Fruit fly (Drosophila melanogaster) whole organism, embryonic: ENCODE measurements around the gene ND-SGDH.

Experiments
- Adf1 ChIP-seq: fragments of 200-800 bp; sonication (Bioruptor generic); IDR thresholded peaks from 2 replicates; pipeline ENCODE4 v1.3.6; 2022; ENCODE audit warnings: missing biosample characterization, missing genetic modification characterization
- Atf3 ChIP-seq: fragments of 200-800 bp; sonication (Bioruptor generic); optimal IDR thresholded peaks from 3 replicates; lab custom pipeline; 2016; ENCODE audit warnings: missing biosample characterization, missing genetic modification characterization
- C15 ChIP-seq: fragments of 200-800 bp; sonication (Bioruptor generic); IDR thresholded peaks from 3 replicates; pipeline ENCODE4 v1.3.6; 2022; ENCODE audit warnings: missing biosample characterization, missing genetic modification characterization
- CG10274 ChIP-seq: fragments of 200-800 bp; sonication (Bioruptor generic); optimal IDR thresholded peaks from 3 replicates; lab custom pipeline; 2017; ENCODE audit warnings: missing biosample characterization, mild to moderate bottlenecking, missing genetic modification characterization
- CG11456 ChIP-seq: fragments of 200-800 bp; sonication (Bioruptor generic); IDR thresholded peaks from 3 replicates; pipeline ENCODE4 v1.3.6; 2022; ENCODE audit warnings: missing biosample characterization, missing genetic modification characterization
- CG11504 ChIP-seq: fragments of 200-800 bp; sonication (Bioruptor generic); optimal IDR thresholded peaks from 3 replicates; lab custom pipeline; 2019; ENCODE audit warnings: missing biosample characterization, mild to moderate bottlenecking, missing genetic modification characterization, moderate library complexity
- CG11695 ChIP-seq: fragments of 200-800 bp; sonication (Bioruptor generic); IDR thresholded peaks from 3 replicates; pipeline ENCODE4 v1.3.6; 2022; ENCODE audit warnings: missing biosample characterization, missing genetic modification characterization
- CG11723 ChIP-seq: fragments of 200-800 bp; sonication (Bioruptor generic); optimal IDR thresholded peaks from 2 replicates; lab custom pipeline; 2017; ENCODE audit warnings: missing biosample characterization, mild to moderate bottlenecking, missing genetic modification characterization
- CG12299 ChIP-seq: fragments of 200-800 bp; sonication (Bioruptor generic); optimal IDR thresholded peaks from 2 replicates; lab custom pipeline; 2018; ENCODE audit warnings: missing biosample characterization, mild to moderate bottlenecking, missing genetic modification characterization
- CG12391 ChIP-seq: fragments of 200-800 bp; sonication (Bioruptor generic); optimal IDR thresholded peaks from 3 replicates; lab custom pipeline; 2018; ENCODE audit warnings: missing biosample characterization, mild to moderate bottlenecking, missing genetic modification characterization, moderate library complexity
- CG13894 ChIP-seq: fragments of 200-800 bp; sonication (Bioruptor generic); optimal IDR thresholded peaks from 3 replicates; lab custom pipeline; 2018; ENCODE audit warnings: missing biosample characterization, mild to moderate bottlenecking, missing genetic modification characterization, moderate library complexity
- CG1792 ChIP-seq: fragments of 200-800 bp; sonication (Bioruptor generic); optimal IDR thresholded peaks from 2 replicates; lab custom pipeline; 2016; ENCODE audit warnings: missing biosample characterization, missing genetic modification characterization
- CG18476 ChIP-seq: fragments of 200-800 bp; sonication (Bioruptor generic); optimal IDR thresholded peaks from 2 replicates; lab custom pipeline; 2016; ENCODE audit warnings: missing biosample characterization, mild to moderate bottlenecking, missing genetic modification characterization
- CG18619 ChIP-seq: fragments of 200-800 bp; sonication (Bioruptor generic); optimal IDR thresholded peaks from 3 replicates; lab custom pipeline; 2017; ENCODE audit warnings: missing biosample characterization, mild to moderate bottlenecking, missing genetic modification characterization
- CG31441 ChIP-seq: fragments of 200-800 bp; sonication (Bioruptor generic); IDR thresholded peaks from 2 replicates; pipeline ENCODE4 v1.3.6; 2022; ENCODE audit warnings: missing biosample characterization, missing genetic modification characterization
- CG32532 ChIP-seq: fragments of 200-800 bp; sonication (Bioruptor generic); IDR thresholded peaks from 2 replicates; pipeline ENCODE4 v1.3.6; 2022; ENCODE audit warnings: missing biosample characterization, missing genetic modification characterization
- CG33557 ChIP-seq: fragments of 200-800 bp; sonication (Bioruptor generic); optimal IDR thresholded peaks from 2 replicates; lab custom pipeline; 2019; ENCODE audit warnings: missing biosample characterization, mild to moderate bottlenecking, missing genetic modification characterization, moderate library complexity
- CG4282 ChIP-seq: fragments of 200-800 bp; sonication (Bioruptor generic); optimal IDR thresholded peaks from 2 replicates; lab custom pipeline; 2016; ENCODE audit warnings: missing biosample characterization, missing genetic modification characterization
- CG4424 ChIP-seq: fragments of 200-800 bp; sonication (Bioruptor generic); optimal IDR thresholded peaks from 3 replicates; lab custom pipeline; 2016; ENCODE audit warnings: missing biosample characterization, missing genetic modification characterization
- CG6175 ChIP-seq: fragments of 200-800 bp; sonication (Bioruptor generic); IDR thresholded peaks from 3 replicates; pipeline ENCODE4 v1.3.6; 2022; ENCODE audit warnings: missing biosample characterization, missing genetic modification characterization
- CG6813 ChIP-seq: fragments of 200-800 bp; sonication (Bioruptor generic); optimal IDR thresholded peaks from 2 replicates; lab custom pipeline; 2017; ENCODE audit warnings: missing biosample characterization, missing genetic modification characterization, mild to moderate bottlenecking, moderate library complexity, missing genetic modification reagents
- CG7271 ChIP-seq: fragments of 200-800 bp; sonication (Bioruptor generic); optimal IDR thresholded peaks from 2 replicates; lab custom pipeline; 2018; ENCODE audit warnings: missing biosample characterization, mild to moderate bottlenecking, missing genetic modification characterization, moderate library complexity
- CG8359 ChIP-seq: fragments of 200-800 bp; sonication (Bioruptor generic); optimal IDR thresholded peaks from 2 replicates; lab custom pipeline; 2017; ENCODE audit warnings: missing biosample characterization, mild to moderate bottlenecking, missing genetic modification characterization, borderline replicate concordance
- CG8388 ChIP-seq: fragments of 200-800 bp; sonication (Bioruptor generic); optimal IDR thresholded peaks from 2 replicates; lab custom pipeline; 2019; ENCODE audit warnings: missing biosample characterization, mild to moderate bottlenecking, missing genetic modification characterization, moderate library complexity
- CG9817 ChIP-seq: fragments of 200-800 bp; sonication (Bioruptor generic); optimal IDR thresholded peaks from 2 replicates; lab custom pipeline; 2018; ENCODE audit warnings: missing biosample characterization, mild to moderate bottlenecking, missing genetic modification characterization, moderate library complexity
- CkIIα-i1 ChIP-seq: fragments of 200-800 bp; sonication (Bioruptor generic); IDR thresholded peaks from 2 replicates; pipeline ENCODE4 v1.3.6; 2022; ENCODE audit warnings: missing biosample characterization, missing genetic modification characterization
- Deaf1 ChIP-seq: fragments of 200-800 bp; optimal IDR thresholded peaks from 3 replicates; lab custom pipeline; 2019; ENCODE audit warnings: missing biosample characterization, mild to moderate bottlenecking, missing genetic modification characterization, moderate library complexity
- E2f1 ChIP-seq: fragments of 200-800 bp; sonication (Bioruptor generic); IDR thresholded peaks from 2 replicates; pipeline ENCODE4 v1.3.6; 2022; ENCODE audit warnings: missing biosample characterization, missing genetic modification characterization
- Eip74EF ChIP-seq, 2 experiments: fragments of 200-800 bp in 1 of 2; fragments of >200 bp in 1 of 2; sonication (Bioruptor generic) in 1 of 2; optimal IDR thresholded peaks; 2 replicates each; lab custom pipeline; 2017 to 2019; ENCODE audit warnings: missing biosample characterization in 2 of 2, missing genetic modification characterization in 2 of 2, mild to moderate bottlenecking in 1 of 2, moderate library complexity in 1 of 2
- Hr78 ChIP-seq, 2 experiments: fragments of 200-800 bp in 1 of 2; fragments of >200 bp in 1 of 2; sonication (Bioruptor generic) in 1 of 2; optimal IDR thresholded peaks; 2 replicates each; lab custom pipeline; 2017 to 2019; ENCODE audit warnings: missing biosample characterization in 2 of 2, missing genetic modification characterization in 2 of 2, mild to moderate bottlenecking in 1 of 2, moderate library complexity in 1 of 2
- Meics ChIP-seq: fragments of 200-800 bp; sonication (Bioruptor generic); optimal IDR thresholded peaks from 2 replicates; lab custom pipeline; 2017; ENCODE audit warnings: missing biosample characterization, mild to moderate bottlenecking, missing genetic modification characterization
- NfI ChIP-seq: fragments of 200-800 bp; sonication (Bioruptor generic); optimal IDR thresholded peaks from 3 replicates; lab custom pipeline; 2018; ENCODE audit warnings: missing biosample characterization, mild to moderate bottlenecking, missing genetic modification characterization, moderate library complexity
- Pdp1 ChIP-seq, 2 experiments: fragments of 200-800 bp; sonication (Bioruptor generic); optimal IDR thresholded peaks; 3 replicates each; lab custom pipeline; 2016; ENCODE audit warnings: missing biosample characterization in 2 of 2, missing genetic modification characterization in 2 of 2, mild to moderate bottlenecking in 1 of 2, moderate library complexity in 1 of 2
- ase ChIP-seq: fragments of 200-800 bp; sonication (Bioruptor generic); IDR thresholded peaks from 3 replicates; pipeline ENCODE4 v1.3.6; 2022; ENCODE audit warnings: missing biosample characterization, missing genetic modification characterization
- cas ChIP-seq: fragments of 200-800 bp; sonication (Bioruptor generic); IDR thresholded peaks from 2 replicates; pipeline ENCODE4 v1.3.6; 2022; ENCODE audit warnings: missing biosample characterization, missing genetic modification characterization
- esg ChIP-seq: fragments of 200-800 bp; sonication (Bioruptor generic); conservative IDR thresholded peaks from 2 replicates; pipeline ENCODE4 v1.3.6; 2022; ENCODE audit warnings: missing biosample characterization, missing genetic modification characterization
- eve ChIP-seq, 2 experiments: fragments of >200 bp; optimal IDR thresholded peaks; 2 replicates each; lab custom pipeline; 2017; ENCODE audit warnings: missing biosample characterization in 2 of 2, missing genetic modification characterization in 2 of 2
- exex ChIP-seq: fragments of 200-800 bp; sonication (Bioruptor generic); optimal IDR thresholded peaks from 4 replicates; lab custom pipeline; 2018; ENCODE audit warnings: missing biosample characterization, mild to moderate bottlenecking, missing genetic modification characterization, moderate library complexity
- insv ChIP-seq, 2 experiments: fragments of 200-800 bp; sonication (Bioruptor generic); optimal IDR thresholded peaks; 3 replicates each; lab custom pipeline; 2016 to 2018; ENCODE audit warnings: missing biosample characterization in 2 of 2, missing genetic modification characterization in 2 of 2
- jigr1 ChIP-seq: fragments of 200-800 bp; sonication (Bioruptor generic); IDR thresholded peaks from 3 replicates; pipeline ENCODE4 v1.3.6; 2022; ENCODE audit warnings: missing biosample characterization, missing genetic modification characterization
- jumu ChIP-seq: fragments of 200-800 bp; sonication (Bioruptor generic); optimal IDR thresholded peaks from 3 replicates; lab custom pipeline; 2016; ENCODE audit warnings: missing biosample characterization, missing genetic modification characterization
- lov ChIP-seq, 2 experiments: fragments of 200-800 bp in 1 of 2; fragments of >200 bp in 1 of 2; sonication (Bioruptor generic) in 1 of 2; IDR thresholded peaks in 1 of 2; optimal IDR thresholded peaks in 1 of 2; 2 replicates in 1 of 2; 3 replicates in 1 of 2; pipeline versions ENCODE4 v1.3.6 to Lab custom; 2017 to 2022; ENCODE audit warnings: missing biosample characterization in 1 of 2, missing genetic modification characterization in 1 of 2
- luna ChIP-seq: fragments of 200-800 bp; sonication (Bioruptor generic); optimal IDR thresholded peaks from 2 replicates; lab custom pipeline; 2016; ENCODE audit warnings: missing biosample characterization, missing genetic modification characterization
- mam ChIP-seq: fragments of 200-800 bp; sonication (Bioruptor generic); optimal IDR thresholded peaks from 3 replicates; lab custom pipeline; 2016; ENCODE audit warnings: missing biosample characterization, missing genetic modification characterization
- pita ChIP-seq: fragments of 200-800 bp; sonication (Bioruptor generic); optimal IDR thresholded peaks from 2 replicates; lab custom pipeline; 2017; ENCODE audit warnings: missing biosample characterization, mild to moderate bottlenecking, missing genetic modification characterization
- sisA ChIP-seq: fragments of 200-800 bp; sonication (Bioruptor generic); IDR thresholded peaks from 2 replicates; pipeline ENCODE4 v1.3.6; 2022; ENCODE audit warnings: missing biosample characterization, missing genetic modification characterization
- sug ChIP-seq: fragments of 200-800 bp; optimal IDR thresholded peaks from 2 replicates; lab custom pipeline; 2019; ENCODE audit warnings: missing biosample characterization, mild to moderate bottlenecking, missing genetic modification characterization, moderate library complexity
- tin ChIP-seq: fragments of 200-800 bp; sonication (Bioruptor generic); optimal IDR thresholded peaks from 3 replicates; lab custom pipeline; 2016; ENCODE audit warnings: missing biosample characterization, missing genetic modification characterization
- toy ChIP-seq: fragments of 200-800 bp; sonication (Bioruptor generic); IDR thresholded peaks from 2 replicates; pipeline ENCODE4 v1.3.6; 2022; ENCODE audit warnings: missing biosample characterization, missing genetic modification characterization
- zfh2 ChIP-seq: fragments of 200-800 bp; sonication (Bioruptor generic); optimal IDR thresholded peaks from 2 replicates; lab custom pipeline; 2016; ENCODE audit warnings: missing biosample characterization, missing genetic modification characterization

The ND-SGDH gene

DNA sequence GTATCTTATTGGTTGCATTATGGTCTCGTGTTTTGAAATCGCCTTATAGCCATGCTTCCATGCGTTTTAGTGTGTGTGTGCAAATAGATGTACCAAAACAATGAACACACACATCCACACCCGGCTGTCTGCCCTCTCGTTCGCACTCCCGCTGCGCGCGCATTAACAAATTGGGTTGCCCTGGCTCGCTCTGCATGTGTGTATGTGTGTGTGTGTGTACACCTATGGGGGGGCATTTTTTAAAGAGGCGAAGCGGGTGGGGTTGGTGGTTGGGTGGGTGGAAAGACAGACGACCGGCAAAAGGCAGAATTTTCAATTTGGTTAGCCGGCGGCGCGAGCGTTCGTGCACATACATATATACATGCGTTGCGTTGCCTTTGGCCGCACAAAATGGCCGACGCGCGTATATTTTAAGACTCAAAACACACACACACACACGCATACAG is 14.2 kb downstream of the ND-SGDH start (continued):
- TF ChIP-seq tin (GFP tag; lab: Kevin White, UChicago) (no peak), NfI (no peak), CG6813 (no peak), Deaf1 (tag; lab: Kevin White, UChicago) (peak; percentile 70), jigr1 (GFP tag; lab: Robert Waterston, UW) (no peak), CG32532 (GFP tag; lab: Robert Waterston, UW) (no peak; the same call in 1 of the 2 replicates), CG33557 (GFP tag; lab: Kevin White, UChicago) (peak; percentile 36), luna (no peak), ase (GFP tag; lab: Robert Waterston, UW) (no peak), Hr78 (GFP tag; optimal IDR thresholded peaks at IDR 0.05; lab: Kevin White, UChicago) (no peak), CkIIα-i1 (GFP tag; lab: Robert Waterston, UW) (no peak), lov (optimal IDR thresholded peaks at IDR 0.05; lab: Kevin White, UChicago) (no peak), lov (GFP tag; IDR thresholded peaks at IDR 0.05; lab: Robert Waterston, UW) (peak; percentile 77; the same call in 1 of the 3 replicates), CG6175 (GFP tag; lab: Robert Waterston, UW) (0 out of 3 replicates have a peak, but pooled peaks have one; percentile 43), CG12391 (tag; lab: Kevin White, UChicago) (peak; percentile 14), Meics (GFP tag; lab: Kevin White, UChicago) (no peak), CG11456 (no peak), jumu (GFP tag; lab: Kevin White, UChicago) (no peak), toy (GFP tag; lab: Robert Waterston, UW) (no peak), CG31441 (GFP tag; lab: Robert Waterston, UW) (no peak), insv (GFP tag; optimal IDR thresholded peaks at IDR 0.05; lab: Kevin White, UChicago) (peak in 1 of 2 experiments; percentile 1), CG11504 (peak; percentile 16), cas (GFP tag; lab: Robert Waterston, UW) (no peak), E2f1 (peak; percentile 53; the same call in 1 of the 2 replicates), CG9817 (peak; percentile 23), C15 (GFP tag; lab: Robert Waterston, UW) (no peak), eve (GFP tag; optimal IDR thresholded peaks at IDR 0.05; lab: Kevin White, UChicago) (no peak), sug (tag; lab: Kevin White, UChicago) (peak; percentile 100), CG13894 (tag; lab: Kevin White, UChicago) (no peak), CG12299 (tag; lab: Kevin White, UChicago) (peak; percentile 27), pita (GFP tag; lab: Kevin White, UChicago) (no peak), Pdp1 (GFP tag; optimal IDR thresholded peaks at IDR 0.05; lab: Kevin White, UChicago) (peak in 1 of 2 experiments; percentile 18), CG8388 (GFP tag; lab: Kevin White, UChicago) (no peak), zfh2 (no peak), CG4424 (GFP tag; lab: Kevin White, UChicago) (no peak), exex (tag; lab: Kevin White, UChicago) (peak; percentile 61), CG11723 (no peak), Atf3 (GFP tag; lab: Kevin White, UChicago) (no peak), esg (GFP tag; lab: Robert Waterston, UW) (no peak), CG1792 (GFP tag; lab: Kevin White, UChicago) (no peak), Adf1 (peak; percentile 73), CG18619 (GFP tag; lab: Kevin White, UChicago) (no peak), CG8359 (GFP tag; lab: Kevin White, UChicago) (no peak), CG7271 (tag; lab: Kevin White, UChicago) (no peak), CG11695 (GFP tag; lab: Robert Waterston, UW) (no peak), CG10274 (no peak), mam (GFP tag; lab: Kevin White, UChicago) (no peak), Eip74EF (GFP tag; optimal IDR thresholded peaks at IDR 0.05; lab: Kevin White, UChicago) (no peak), CG18476 (GFP tag; lab: Kevin White, UChicago) (no peak), sisA (GFP tag; lab: Robert Waterston, UW) (no peak), CG4282 (GFP tag; lab: Kevin White, UChicago) (no peak)
